Worm (Caenorhabditis elegans): Measurements from ENCODE around the gene C17C3.3.

Gene C17C3.3

DNA sequence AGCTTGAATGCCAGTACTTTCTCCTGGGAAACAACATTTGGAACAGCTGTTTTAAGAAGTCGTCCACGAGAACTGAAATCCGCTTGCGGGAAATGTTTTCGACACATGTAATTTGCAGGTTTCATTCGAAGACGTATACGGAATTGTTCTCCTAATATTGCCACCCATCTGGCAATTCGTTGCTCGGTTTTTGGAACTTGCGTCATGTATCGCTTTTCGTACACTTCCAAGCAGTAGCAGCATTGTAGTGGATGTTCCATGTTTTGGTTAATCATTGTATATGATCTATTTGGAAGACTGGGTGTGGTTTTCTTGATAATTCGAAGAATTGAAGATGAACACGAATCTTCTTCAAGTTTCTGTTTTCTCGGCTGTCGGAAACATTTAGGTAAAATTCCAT lies 26.3 kb downstream of the C17C3.3 start:
- TF ChIP-seq ceh-63 (GFP tag; optimal IDR thresholded peaks at IDR 0.05) (no peak), sptf-1 (tag; optimal IDR thresholded peaks at IDR 0.05) (no peak), snpc-4 (tag; optimal IDR thresholded peaks at IDR 0.05) (no peak), aha-1 (tag; optimal IDR thresholded peaks at IDR 0.05) (no peak), snu-23 (GFP tag; optimal IDR thresholded peaks at IDR 0.05) (no peak), unc-30 (tag; optimal IDR thresholded peaks at IDR 0.05) (no peak), ceh-8 (GFP tag; optimal IDR thresholded peaks at IDR 0.05) (no peak), vab-15 (tag; optimal IDR thresholded peaks at IDR 0.05) (no peak), sox-4 (tag; optimal IDR thresholded peaks at IDR 0.05) (no peak), mab-9 (GFP tag; IDR thresholded peaks at IDR 0.05) (no peak), skn-1 (tag; optimal IDR thresholded peaks at IDR 0.05) (no peak), hlh-17 (GFP tag; optimal IDR thresholded peaks at IDR 0.05; ENCODE audit: borderline replicate concordance) (no peak)

DNA sequence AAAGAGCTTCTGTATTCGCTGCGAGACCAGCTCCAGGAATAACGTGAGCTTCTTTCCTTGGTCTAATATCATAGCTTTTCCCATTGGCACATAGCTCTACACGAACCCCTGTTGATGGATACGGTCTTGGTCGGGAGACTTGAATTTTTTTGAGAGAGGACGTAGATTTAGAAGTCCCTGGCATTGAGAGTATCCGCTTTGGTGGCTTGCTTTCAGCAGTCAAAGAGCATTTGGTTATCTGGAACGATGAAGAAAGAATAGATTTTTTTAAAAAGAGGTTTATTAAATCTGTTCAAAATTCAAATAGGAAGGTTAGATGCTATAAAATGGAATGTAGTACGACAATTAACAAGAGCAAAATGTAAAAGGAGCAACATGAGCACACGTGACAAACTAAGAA lies 28.2 kb downstream of the C17C3.3 start, which contains the start of gene C17G10.13:
TSS of gene C17G10.13 (minus strand) at position 101 of the 400 bp plus-strand sequence.
- TF ChIP-seq fkh-10 (GFP tag; optimal IDR thresholded peaks at IDR 0.05), result no peak
- TF ChIP-seq Y116A8C.19 (tag; optimal IDR thresholded peaks at IDR 0.05; ENCODE audit: borderline replicate concordance), result no peak
- no peak for TF ChIP-seq fos-1 (tag; optimal IDR thresholded peaks at IDR 0.05)
- TF ChIP-seq grh-1 (GFP tag; IDR thresholded peaks at IDR 0.05), result no peak
- TF ChIP-seq vab-15 (tag; optimal IDR thresholded peaks at IDR 0.05), result no peak
- TF ChIP-seq tlp-1 (tag; optimal IDR thresholded peaks at IDR 0.05), result no peak
- no peak for TF ChIP-seq ceh-82 (tag; optimal IDR thresholded peaks at IDR 0.05)
- no peak for TF ChIP-seq pqm-1 (tag; optimal IDR thresholded peaks at IDR 0.05)
- TF ChIP-seq ceh-63 (GFP tag; optimal IDR thresholded peaks at IDR 0.05), result no peak
- no peak for TF ChIP-seq lin-35 (GFP tag; optimal IDR thresholded peaks at IDR 0.05)
- no peak for TF ChIP-seq ama-1 (optimal IDR thresholded peaks at IDR 0.05)
- no peak for TF ChIP-seq mef-2 (tag; optimal IDR thresholded peaks at IDR 0.05)
- no peak for TF ChIP-seq pax-3 (tag; optimal IDR thresholded peaks at IDR 0.05)
- TF ChIP-seq C34B4.2 (tag; optimal IDR thresholded peaks at IDR 0.05), result no peak
- TF ChIP-seq nhr-77 (tag; optimal IDR thresholded peaks at IDR 0.05), result no peak
- no peak for TF ChIP-seq skn-1 (tag; optimal IDR thresholded peaks at IDR 0.05)
- no peak for TF ChIP-seq nhr-47 (tag; optimal IDR thresholded peaks at IDR 0.05)
- no peak for TF ChIP-seq ets-5 (GFP tag; IDR thresholded peaks at IDR 0.05)

DNA sequence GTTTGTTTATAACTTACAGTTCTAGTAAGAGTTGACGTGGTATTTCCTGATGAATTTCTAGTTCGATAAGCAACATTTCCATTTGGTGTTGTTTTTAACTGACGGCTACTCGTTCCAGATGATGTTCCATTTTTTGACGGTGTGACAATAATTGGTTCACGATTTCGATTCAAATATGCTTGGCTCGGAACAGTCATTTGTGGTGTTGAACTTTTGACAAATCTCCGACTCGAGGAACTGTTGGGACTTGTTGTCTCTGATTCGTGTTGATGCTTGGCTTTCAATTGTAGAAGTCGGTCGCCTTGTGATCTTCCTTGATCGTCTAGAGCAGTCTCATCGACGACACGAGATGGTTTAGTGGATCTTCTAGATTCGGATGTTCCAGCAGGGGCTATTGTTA lies 30.0 kb downstream of the C17C3.3 start:
- TF ChIP-seq egl-27 (tag; optimal IDR thresholded peaks at IDR 0.05), result no peak
- TF ChIP-seq pag-3 (tag; optimal IDR thresholded peaks at IDR 0.05; ENCODE audit: borderline replicate concordance, insufficient read depth), result no peak
- TF ChIP-seq nhr-85 (tag), result peak; percentile 52
- no peak for TF ChIP-seq efl-1 (optimal IDR thresholded peaks at IDR 0.05)
- peak in 1 of 2 experiments; percentile 82 for TF ChIP-seq efl-1 (GFP tag; optimal IDR thresholded peaks at IDR 0.05 in 1 of 2)

- TF ChIP-seq zag-1 (tag; optimal IDR thresholded peaks at IDR 0.05) (no peak), nhr-77 (tag; optimal IDR thresholded peaks at IDR 0.05) (no peak), nhr-90 (tag; optimal IDR thresholded peaks at IDR 0.05; ENCODE audit: poor library complexity) (no peak), nhr-85 (tag) (peak; percentile 72)
Measured at ce11 chrII:5592857-5593256, 31.3 kb downstream of the C17C3.3 start.

- TF ChIP-seq lsy-2 (tag; optimal IDR thresholded peaks at IDR 0.05) (peak; percentile 77 to 80), sptf-1 (tag; optimal IDR thresholded peaks at IDR 0.05) (no peak), nhr-12 (tag; optimal IDR thresholded peaks at IDR 0.05) (no peak), ceh-88 (GFP tag; IDR thresholded peaks at IDR 0.05) (no peak), tbx-2 (tag; optimal IDR thresholded peaks at IDR 0.05) (peak; percentile 79), nhr-77 (tag; optimal IDR thresholded peaks at IDR 0.05) (peak; percentile 59), dpl-1 (GFP tag; optimal IDR thresholded peaks at IDR 0.05) (peak; percentile 72 to 81 (median 77)), mep-1 (tag; optimal IDR thresholded peaks at IDR 0.05) (peak; percentile 84), aha-1 (tag; optimal IDR thresholded peaks at IDR 0.05) (no peak), nhr-84 (tag; optimal IDR thresholded peaks at IDR 0.05) (no peak), lin-35 (GFP tag; optimal IDR thresholded peaks at IDR 0.05) (peak; percentile 70 to 86), ets-5 (GFP tag; IDR thresholded peaks at IDR 0.05) (no peak), nhr-28 (tag; optimal IDR thresholded peaks at IDR 0.05) (no peak), vab-15 (tag; optimal IDR thresholded peaks at IDR 0.05) (peak; percentile 56), egl-27 (tag; optimal IDR thresholded peaks at IDR 0.05) (no peak), pqm-1 (tag; optimal IDR thresholded peaks at IDR 0.05) (no peak), aly-2 (tag; optimal IDR thresholded peaks at IDR 0.05) (no peak), fkh-10 (GFP tag; optimal IDR thresholded peaks at IDR 0.05) (no peak), jun-1 (tag; optimal IDR thresholded peaks at IDR 0.05) (no peak), swsn-7 (tag; optimal IDR thresholded peaks at IDR 0.05) (peak; percentile 76), unc-30 (tag; optimal IDR thresholded peaks at IDR 0.05) (no peak), ceh-63 (GFP tag; optimal IDR thresholded peaks at IDR 0.05) (no peak)
Measured at ce11 chrII:5593377-5593932, 31.9 kb downstream of the C17C3.3 start, which contains the start of gene cdc-14. Gene cdc-14, minus strand, starts transcription at chrII:5593427.
